Worm (Caenorhabditis elegans): Measurements from ENCODE around the gene F44E2.6.

DNA sequence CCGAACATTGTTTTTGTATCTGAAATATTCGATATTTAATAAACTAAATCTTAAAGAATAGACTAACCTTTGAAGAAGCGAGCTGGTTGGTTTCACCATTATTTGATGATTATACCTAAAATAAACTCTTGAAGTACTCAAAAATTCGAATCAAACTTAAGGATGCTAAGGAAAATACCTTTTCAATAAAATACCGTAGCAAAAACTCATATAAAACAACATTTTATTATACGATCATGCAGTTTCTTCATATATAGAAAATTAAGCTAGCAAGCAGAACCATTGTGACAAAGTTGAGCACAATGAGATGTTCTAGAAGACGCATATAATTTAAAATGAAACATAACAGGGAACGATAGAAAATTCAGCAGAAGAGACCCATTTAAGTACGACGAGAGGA lies 3.4 kb upstream of the F44E2.6 start, which contains the start of gene F44E2.7:
- no peak for TF ChIP-seq him-1 (tag; optimal IDR thresholded peaks at IDR 0.05)
- no peak for TF ChIP-seq W03F9.2 (tag; optimal IDR thresholded peaks at IDR 0.05)

All from whole organism, L4/young adult.